Worm (Caenorhabditis elegans): ENCODE data around the gene dyrb-1.

dyrb-1 gene

ce11 chrII:9112851-9113250 is 5.9 kb upstream of the dyrb-1 start, which contains the start of gene jun-1 (continued):
- no peak for TF ChIP-seq zfp-2 (tag; optimal IDR thresholded peaks at IDR 0.05)
- TF ChIP-seq nhr-48 (tag; optimal IDR thresholded peaks at IDR 0.05) = peak; percentile 73
- no peak for TF ChIP-seq php-3 (GFP tag; IDR thresholded peaks at IDR 0.05)
- no peak for TF ChIP-seq attf-4 (tag; optimal IDR thresholded peaks at IDR 0.05)
- TF ChIP-seq madf-9 (GFP tag; conservative IDR thresholded peaks at IDR 0.05) = no peak
- peak; percentile 70 to 89 for TF ChIP-seq lsy-2 (tag; optimal IDR thresholded peaks at IDR 0.05)
- no peak for TF ChIP-seq spr-3 (GFP tag; optimal IDR thresholded peaks at IDR 0.05)
- TF ChIP-seq nhr-77 (tag; optimal IDR thresholded peaks at IDR 0.05) = peak; percentile 93
- peak; percentile 25 for TF ChIP-seq nhr-237 (tag; optimal IDR thresholded peaks at IDR 0.05)
- peak in 1 of 2 experiments; percentile 100 for TF ChIP-seq unc-62 (GFP tag; optimal IDR thresholded peaks at IDR 0.05 in 1 of 2)
- TF ChIP-seq unc-62 (tag; optimal IDR thresholded peaks at IDR 0.05) = no peak
- TF ChIP-seq F37D6.2 (tag; optimal IDR thresholded peaks at IDR 0.05) = peak; percentile 38
- TF ChIP-seq spr-1 (tag; optimal IDR thresholded peaks at IDR 0.05) = peak; percentile 51
- TF ChIP-seq mdt-29 (GFP tag; IDR thresholded peaks at IDR 0.05) = 0 out of 2 replicates have a peak, but pooled peaks have one; percentile 40
- TF ChIP-seq jun-1 (tag; optimal IDR thresholded peaks at IDR 0.05) = no peak
- no peak for TF ChIP-seq pqm-1 (tag; optimal IDR thresholded peaks at IDR 0.05)
- no peak for TF ChIP-seq zag-1 (tag; optimal IDR thresholded peaks at IDR 0.05)
- no peak for TF ChIP-seq F44E2.7 (GFP tag; IDR thresholded peaks at IDR 0.05)
- peak; percentile 17 for TF ChIP-seq zip-2 (tag; optimal IDR thresholded peaks at IDR 0.05)
- TF ChIP-seq ctbp-1 (GFP tag; IDR thresholded peaks at IDR 0.05) = peak; percentile 39
- TF ChIP-seq hlh-11 (tag; optimal IDR thresholded peaks at IDR 0.05) = peak; percentile 91
- TF ChIP-seq ceh-28 (tag; optimal IDR thresholded peaks at IDR 0.05) = no peak
- no peak for TF ChIP-seq T26A8.4 (GFP tag; IDR thresholded peaks at IDR 0.05)
- no peak for TF ChIP-seq ama-1 (optimal IDR thresholded peaks at IDR 0.05)
- TF ChIP-seq duxl-1 (tag; optimal IDR thresholded peaks at IDR 0.05; ENCODE audit: poor library complexity) = no peak
- TF ChIP-seq daf-12 (tag; optimal IDR thresholded peaks at IDR 0.05) = no peak
- TF ChIP-seq snpc-4 (tag; optimal IDR thresholded peaks at IDR 0.05) = no peak
- TF ChIP-seq T20F7.1 (GFP tag; optimal IDR thresholded peaks at IDR 0.05) = peak; percentile 71
- no peak for TF ChIP-seq vab-7 (GFP tag; IDR thresholded peaks at IDR 0.05)
- TF ChIP-seq mxl-2 (GFP tag; conservative IDR thresholded peaks at IDR 0.05) = no peak
- TF ChIP-seq nhr-6 (tag; optimal IDR thresholded peaks at IDR 0.05) = peak; percentile 92
- peak; percentile 67; the same call in 1 of the 2 replicates for TF ChIP-seq hmg-1.1 (GFP tag; IDR thresholded peaks at IDR 0.05)
- no peak for TF ChIP-seq F49E8.2 (tag; optimal IDR thresholded peaks at IDR 0.05; ENCODE audit: borderline replicate concordance)
- TF ChIP-seq lin-38 (GFP tag; IDR thresholded peaks at IDR 0.05) = peak; percentile 55
- TF ChIP-seq Y105C5A.15 (GFP tag; IDR thresholded peaks at IDR 0.05) = no peak
- TF ChIP-seq sdz-12 (GFP tag; optimal IDR thresholded peaks at IDR 0.05) = no peak
- TF ChIP-seq D1046.2 (GFP tag; IDR thresholded peaks at IDR 0.05) = no peak
- no peak for TF ChIP-seq fos-1 (tag; optimal IDR thresholded peaks at IDR 0.05)
- TF ChIP-seq F26F4.8 (GFP tag; conservative IDR thresholded peaks at IDR 0.05) = no peak
- peak; percentile 46 for TF ChIP-seq nhr-102 (tag; optimal IDR thresholded peaks at IDR 0.05)
- TF ChIP-seq set-16 (GFP tag; IDR thresholded peaks at IDR 0.05) = peak; percentile 41
- no peak for TF ChIP-seq nhr-41 (GFP tag; IDR thresholded peaks at IDR 0.05)
- no peak for TF ChIP-seq aly-2 (tag; optimal IDR thresholded peaks at IDR 0.05)
- TF ChIP-seq hlh-30 (tag; optimal IDR thresholded peaks at IDR 0.05; ENCODE audit: insufficient read depth) = peak; percentile 95
- no peak for TF ChIP-seq ZK337.2 (GFP tag; IDR thresholded peaks at IDR 0.05)
- no peak for TF ChIP-seq aha-1 (tag)
- no peak for TF ChIP-seq fkh-10 (GFP tag; optimal IDR thresholded peaks at IDR 0.05)
- peak; percentile 44 for TF ChIP-seq cey-2 (tag; optimal IDR thresholded peaks at IDR 0.05; ENCODE audit: borderline replicate concordance, insufficient read depth)
- TF ChIP-seq pha-4 (GFP tag; IDR thresholded peaks at IDR 0.05) = 0 out of 2 replicates have a peak, but pooled peaks have one; percentile 22
- no peak for TF ChIP-seq pha-4 (tag; optimal IDR thresholded peaks at IDR 0.05)
- peak; percentile 56 for TF ChIP-seq mxl-3 (GFP tag; optimal IDR thresholded peaks at IDR 0.05)
- peak; percentile 47 for TF ChIP-seq mes-2 (tag; optimal IDR thresholded peaks at IDR 0.05; ENCODE audit: poor library complexity, severe bottlenecking)
